Fruit fly (Drosophila melanogaster) whole organism: ENCODE measurements around the gene PKD.
A peak's percentile ranks its signal among the peaks of the same experiment; 100 is the strongest.

Source experiments
- CG8478 ChIP-seq: fragments of >200 bp; optimal IDR thresholded peaks from 2 replicates; lab custom pipeline; 2018; ENCODE audit warnings: inconsistent platforms
- Dll ChIP-seq: fragments of >200 bp; optimal IDR thresholded peaks from 2 replicates; lab custom pipeline; 2017
- EcR ChIP-seq, 2 experiments: fragments of >200 bp; optimal IDR thresholded peaks; 2 replicates each; lab custom pipeline; 2017; ENCODE audit warnings: missing biosample characterization in 2 of 2, missing genetic modification characterization in 2 of 2, missing genetic modification reagents in 2 of 2
- pan ChIP-seq: fragments of >200 bp; optimal IDR thresholded peaks from 2 replicates; lab custom pipeline; 2017
- psq ChIP-seq: fragments of >200 bp; optimal IDR thresholded peaks from 2 replicates; lab custom pipeline; 2017
- usp ChIP-seq: fragments of >200 bp; optimal IDR thresholded peaks from 2 replicates; lab custom pipeline; 2017; ENCODE audit warnings: missing biosample characterization, missing genetic modification characterization, mixed read lengths

Gene PKD

DNA sequence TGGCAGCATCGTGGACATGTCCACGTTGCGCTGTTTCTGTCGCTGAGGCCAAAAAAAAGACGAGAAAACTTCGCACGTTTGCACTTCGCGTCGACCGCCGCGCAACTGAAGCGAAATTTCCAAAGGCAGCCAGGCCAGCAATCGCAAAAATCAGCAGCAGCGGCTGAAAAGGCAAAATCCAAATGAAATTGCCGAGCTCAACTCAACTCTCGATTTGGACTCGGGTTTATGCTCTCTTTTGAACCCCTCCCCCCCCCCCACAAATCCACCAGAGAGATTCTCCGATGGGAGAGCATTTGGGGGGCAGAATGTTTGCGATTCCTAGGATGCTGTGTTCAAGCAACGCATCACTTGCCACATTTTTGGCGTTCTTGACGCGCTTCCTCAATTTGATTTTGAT, at the start of gene PKD:
Gene PKD (minus strand): TSS at position 88 of the 400 bp plus-strand sequence.
- TF ChIP-seq psq (no peak), pan (lab: Kevin White, UChicago) (no peak), Dll (peak; percentile 43)

DNA sequence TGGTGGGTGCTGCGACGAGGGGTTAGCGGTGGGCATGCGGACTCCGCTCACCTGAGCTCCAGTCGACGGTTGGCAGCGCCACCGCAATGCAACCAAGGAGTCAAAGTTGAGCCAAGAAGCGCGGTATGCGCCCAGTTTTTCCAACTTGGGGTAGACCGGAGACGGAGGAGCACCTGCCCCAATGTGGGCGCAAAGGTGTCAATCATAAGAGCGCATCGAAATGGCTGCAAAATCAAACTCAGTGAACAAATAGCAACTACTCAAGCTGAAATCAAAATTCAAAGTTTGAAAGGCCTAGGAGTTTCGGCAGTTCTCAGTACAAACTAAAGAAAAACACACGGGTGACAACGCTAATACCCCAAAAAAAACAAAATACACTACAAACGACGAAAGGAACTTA, 47.5 kb upstream of the PKD start, which contains the start of gene hmw:
Gene hmw (plus strand): TSS at position 301 of the 400 bp plus-strand sequence.
- TF ChIP-seq Dll (no peak), pan (lab: Kevin White, UChicago) (no peak), CG8478 (lab: Kevin White, UChicago) (no peak), psq (no peak), usp (GFP tag; lab: Kevin White, UChicago) (no peak), EcR (GFP tag; optimal IDR thresholded peaks at IDR 0.05; lab: Kevin White, UChicago) (no peak)

DNA sequence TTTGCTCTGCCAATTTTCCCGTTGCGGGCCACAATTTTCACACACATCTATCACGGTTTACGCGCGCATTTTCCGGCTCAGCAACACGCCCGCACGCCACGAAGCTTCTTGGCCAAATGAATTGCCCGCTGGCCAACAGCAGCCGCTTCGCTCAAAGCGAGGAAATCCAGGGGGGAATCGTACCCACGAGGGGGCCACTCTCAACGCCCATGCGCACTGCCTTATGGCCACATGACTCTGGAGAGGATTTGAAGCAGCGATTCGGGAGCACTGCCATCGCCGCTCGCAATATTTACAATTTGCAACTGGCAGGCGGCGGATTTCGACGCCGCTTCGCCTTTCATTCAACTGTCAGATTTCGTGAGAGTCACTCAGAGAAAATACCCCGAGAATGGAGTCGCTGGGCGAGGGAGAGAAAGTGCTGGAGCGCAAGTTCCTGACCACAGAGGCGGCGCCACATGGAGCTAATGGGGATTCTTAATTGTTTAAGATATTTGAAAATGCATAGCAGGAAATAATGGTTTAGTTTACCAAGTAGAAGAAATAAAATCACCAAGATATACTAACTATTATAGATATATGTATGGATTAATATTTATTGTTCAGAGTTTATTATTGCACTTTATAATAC, 46.5 kb upstream of the PKD start, which contains the start of gene CG15803:
Gene CG15803 (minus strand): TSS at position 99 of the 631 bp plus-strand sequence.
- TF ChIP-seq CG8478 (lab: Kevin White, UChicago) (no peak), Dll (peak; percentile 61), pan (lab: Kevin White, UChicago) (no peak)

DNA sequence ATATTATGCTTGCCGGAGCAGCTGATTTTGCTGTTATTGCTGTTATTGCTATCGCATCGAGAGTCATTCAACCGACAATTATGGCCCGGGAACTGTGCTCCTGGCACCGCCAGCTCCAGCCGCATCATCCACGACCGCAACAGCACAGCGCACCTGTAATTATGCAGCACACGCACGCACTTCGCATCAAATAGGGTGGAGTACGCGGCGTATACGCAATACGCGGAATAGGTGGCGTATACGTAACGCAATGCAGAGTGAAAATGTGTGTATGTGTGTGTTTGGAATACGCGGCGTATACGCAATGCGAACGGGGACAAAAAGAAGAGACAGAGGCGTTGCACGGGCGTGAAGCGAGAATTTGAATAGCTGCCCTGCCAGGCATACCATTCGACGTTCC, 41.6 kb upstream of the PKD start:
- TF ChIP-seq CG8478 (lab: Kevin White, UChicago) (no peak), usp (GFP tag; lab: Kevin White, UChicago) (no peak), Dll (no peak), EcR (GFP tag; optimal IDR thresholded peaks at IDR 0.05; lab: Kevin White, UChicago) (no peak), psq (no peak), pan (lab: Kevin White, UChicago) (no peak)

DNA sequence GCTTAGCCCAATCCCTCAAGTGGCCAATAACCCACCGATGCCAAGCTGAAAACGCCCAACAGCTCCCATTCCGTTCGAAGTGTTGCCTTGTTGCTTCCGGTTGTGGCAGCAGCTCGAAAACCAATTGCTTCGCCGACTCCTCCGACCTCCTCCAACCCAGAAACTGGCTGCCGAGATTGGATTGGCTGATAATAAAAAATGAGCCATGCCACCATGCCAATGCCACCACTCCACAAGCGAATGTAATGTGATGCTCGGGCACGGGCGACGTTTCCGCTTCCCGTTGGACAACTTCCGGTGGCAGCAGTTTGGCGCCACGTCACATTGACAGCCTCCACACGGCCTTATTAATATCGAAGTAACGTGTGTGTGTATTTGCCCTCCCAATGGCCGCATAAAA, 24.3 kb upstream of the PKD start:
- TF ChIP-seq pan (lab: Kevin White, UChicago), result no peak

DNA sequence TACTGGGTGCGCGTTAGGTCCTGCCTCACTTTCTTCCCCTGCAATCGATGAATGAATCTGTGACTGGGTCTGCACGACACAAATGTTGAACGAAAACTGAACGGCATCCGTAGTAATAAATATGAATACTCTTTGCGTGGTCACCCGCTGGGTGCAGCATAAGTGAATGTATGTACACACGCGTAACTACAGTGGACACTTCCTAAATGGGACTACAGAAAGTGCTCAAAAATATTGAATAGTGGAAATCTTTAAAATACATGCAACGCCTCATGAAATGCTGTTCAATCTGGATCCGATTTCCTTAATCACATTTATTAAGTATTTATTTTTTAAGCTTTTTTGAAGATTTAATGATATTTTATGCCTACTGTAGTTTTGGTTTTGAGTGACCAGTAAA, 14.6 kb upstream of the PKD start, which contains the start of gene naz:
Gene naz (minus strand): TSS at position 101 of the 400 bp plus-strand sequence.
- TF ChIP-seq Dll (no peak), psq (no peak), EcR (GFP tag; optimal IDR thresholded peaks at IDR 0.05; lab: Kevin White, UChicago) (no peak)

DNA sequence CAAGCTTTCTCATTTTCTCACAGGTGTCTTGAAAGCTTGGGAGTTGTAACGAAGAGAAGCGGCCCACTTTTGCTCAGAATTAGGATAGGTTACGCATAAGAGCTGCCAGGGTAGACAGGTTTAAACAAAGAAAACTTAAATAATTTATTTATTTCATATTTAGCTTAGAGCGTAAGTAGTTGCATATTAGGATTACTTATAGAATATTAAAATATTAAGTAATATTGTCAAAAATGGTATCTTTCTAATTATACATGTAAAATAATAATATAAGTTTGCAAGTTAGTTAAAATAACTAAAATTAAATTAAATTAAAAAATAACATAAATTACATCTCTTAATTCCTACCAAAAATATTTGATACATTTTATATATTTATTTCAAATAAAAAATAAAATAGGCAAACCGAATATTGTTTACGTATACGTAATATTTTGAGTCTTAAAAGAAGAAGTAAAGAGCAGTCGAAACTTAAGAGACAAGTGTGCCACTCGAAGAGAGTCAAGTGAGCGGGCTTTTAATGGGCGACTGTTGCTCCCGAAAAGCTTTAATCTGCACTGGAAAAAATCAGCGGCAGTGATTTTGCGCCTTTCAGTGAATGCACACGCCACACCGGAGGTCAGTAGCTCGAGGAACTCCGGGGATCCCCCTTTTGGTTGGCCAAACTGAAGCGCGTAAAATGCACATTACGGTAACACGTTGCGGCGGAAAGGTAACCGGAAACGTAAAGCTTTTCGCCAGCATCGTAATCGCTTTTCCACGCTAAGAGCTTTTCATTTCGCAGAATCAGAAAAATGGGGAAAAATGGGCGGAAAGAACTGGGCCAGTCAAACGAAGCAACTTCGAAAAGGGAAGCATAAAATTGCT, 850 bp upstream of the PKD start:
- TF ChIP-seq pan (lab: Kevin White, UChicago) (no peak), Dll (no peak), usp (GFP tag; lab: Kevin White, UChicago) (no peak), psq (no peak), CG8478 (lab: Kevin White, UChicago) (no peak), EcR (GFP tag; optimal IDR thresholded peaks at IDR 0.05; lab: Kevin White, UChicago) (no peak)

DNA sequence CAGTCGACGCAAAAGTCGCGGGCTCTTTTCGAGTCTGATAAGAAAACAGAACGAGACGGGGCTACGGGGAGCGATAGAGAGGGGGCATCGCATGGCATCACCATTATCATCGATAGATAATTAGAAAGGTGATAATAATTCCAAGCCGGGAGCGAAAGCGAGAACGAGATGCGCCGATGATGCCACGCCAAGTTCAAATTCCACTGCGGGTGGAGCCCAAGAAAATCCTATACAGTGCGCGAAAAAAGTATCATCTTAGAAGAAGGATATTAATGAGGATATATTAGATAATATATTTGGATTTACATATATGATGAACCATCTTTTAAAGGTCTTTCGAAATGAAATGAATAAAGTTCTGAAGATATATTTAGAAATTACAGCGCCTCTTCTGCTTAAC, 1.4 kb downstream of the PKD start:
- no peak for TF ChIP-seq Dll
- TF ChIP-seq EcR (GFP tag; optimal IDR thresholded peaks at IDR 0.05; lab: Kevin White, UChicago), result no peak
- TF ChIP-seq pan (lab: Kevin White, UChicago), result no peak
- no peak for TF ChIP-seq psq
- no peak for TF ChIP-seq usp (GFP tag; lab: Kevin White, UChicago)
- TF ChIP-seq CG8478 (lab: Kevin White, UChicago), result no peak

DNA sequence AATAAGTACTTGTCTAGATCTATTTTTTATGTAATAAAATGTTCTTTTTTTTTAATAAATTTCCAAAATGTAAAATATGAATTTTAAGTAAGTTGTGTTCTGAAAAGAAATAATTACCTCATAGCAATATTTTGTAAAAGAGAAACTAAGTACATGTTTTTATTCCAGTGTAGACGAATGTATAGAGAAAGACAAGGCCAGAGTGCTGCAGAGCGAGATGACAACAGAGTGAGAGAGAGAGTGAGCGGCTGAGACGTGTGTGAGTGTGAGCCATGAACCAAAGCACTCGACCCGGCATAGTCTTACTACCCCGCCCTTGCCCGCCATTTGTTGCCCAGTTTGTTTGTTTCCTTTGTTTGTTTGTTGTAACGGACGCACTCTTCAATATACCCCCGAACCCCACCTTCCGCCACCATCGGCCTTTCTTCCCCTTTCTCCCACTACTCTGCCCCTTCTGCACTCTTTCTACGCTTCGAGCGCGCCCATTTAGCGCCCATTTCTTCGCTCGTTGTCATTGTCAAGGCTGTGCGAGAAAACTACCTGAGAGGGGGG, 2.8 kb downstream of the PKD start:
- TF ChIP-seq psq (no peak), EcR (GFP tag; optimal IDR thresholded peaks at IDR 0.05; lab: Kevin White, UChicago) (no peak), usp (GFP tag; lab: Kevin White, UChicago) (no peak), pan (lab: Kevin White, UChicago) (no peak), Dll (no peak), CG8478 (lab: Kevin White, UChicago) (no peak)

DNA sequence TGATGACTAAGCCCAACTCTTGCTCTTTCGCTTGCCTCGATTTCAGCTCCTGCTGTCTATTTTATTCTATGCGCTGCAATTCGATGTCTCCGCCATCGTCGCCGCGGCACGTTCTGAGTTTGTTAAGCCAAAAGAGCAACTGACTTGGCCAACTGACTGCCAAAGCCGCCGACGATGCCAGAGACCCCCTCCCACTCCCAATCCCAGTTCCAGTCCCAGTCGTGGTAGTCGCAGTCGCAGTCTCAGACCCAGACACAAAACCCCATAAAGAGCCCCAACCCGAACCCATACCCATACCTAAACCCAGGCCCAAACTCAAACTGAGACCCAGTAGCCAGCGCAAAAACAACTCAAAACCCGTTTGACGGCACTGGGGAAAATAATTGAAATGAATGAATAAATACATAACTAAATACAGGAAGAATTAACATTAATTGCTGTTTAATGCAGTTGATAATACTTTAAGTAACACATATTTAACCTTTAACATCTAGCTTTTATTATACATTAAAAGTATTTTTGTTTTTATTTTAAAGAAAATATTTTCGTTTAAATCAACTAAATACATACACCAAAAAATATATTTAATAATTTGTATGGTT, 3.3 kb downstream of the PKD start:
- no peak for TF ChIP-seq CG8478 (lab: Kevin White, UChicago)
- no peak for TF ChIP-seq usp (GFP tag; lab: Kevin White, UChicago)
- no peak for TF ChIP-seq Dll
- TF ChIP-seq EcR (GFP tag; optimal IDR thresholded peaks at IDR 0.05; lab: Kevin White, UChicago), result no peak

DNA sequence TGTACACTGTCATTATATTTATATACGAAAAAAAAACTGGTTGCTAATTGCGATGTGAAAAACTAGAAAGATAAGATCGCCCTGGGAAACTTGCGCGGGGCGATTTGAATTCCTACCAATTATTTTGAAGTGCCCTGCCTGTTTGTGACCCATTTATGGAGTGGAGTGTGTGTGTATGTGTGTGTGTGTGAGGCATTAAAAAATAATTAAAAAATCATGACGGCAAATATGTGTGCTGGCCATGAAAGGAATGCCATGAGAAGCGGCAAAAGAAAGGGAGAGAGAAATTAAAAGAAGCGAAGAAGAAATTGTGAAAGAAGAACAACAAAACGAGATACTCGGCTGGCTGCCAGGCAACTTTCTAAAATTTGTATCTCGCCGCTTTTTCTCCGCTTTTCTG, 4.3 kb downstream of the PKD start:
- no peak for TF ChIP-seq pan (lab: Kevin White, UChicago)

DNA sequence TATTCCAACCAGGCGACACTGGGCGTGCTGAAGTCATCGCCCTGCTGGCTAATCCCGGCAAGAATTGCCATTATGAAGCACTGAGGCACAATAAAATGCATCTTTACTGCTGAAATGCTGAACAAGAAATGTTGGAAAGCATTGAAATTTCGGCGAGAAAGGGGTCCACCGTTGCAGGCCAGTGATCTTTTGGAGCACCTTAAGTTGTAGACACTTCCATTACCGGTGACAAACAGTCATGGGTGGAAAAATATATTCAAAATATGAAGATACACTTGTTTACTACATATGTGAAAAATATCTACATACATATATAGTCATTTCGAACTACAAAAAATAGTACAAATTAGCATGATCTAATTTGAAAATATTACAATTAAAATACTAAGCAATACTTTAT, 11.5 kb downstream of the PKD start, which contains the start of gene CG7126:
Gene CG7126 (minus strand): TSS at position 101 of the 400 bp plus-strand sequence.
- TF ChIP-seq usp (GFP tag; lab: Kevin White, UChicago), result no peak
